Worm (Caenorhabditis elegans) whole organism, late embryonic: ENCODE data around the gene ilys-5.

Experiments used
- ceh-45 ChIP-seq: fragments of 200-800 bp; sonication (Bioruptor generic); IDR thresholded peaks from 2 replicates; pipeline ENCODE4 v1.3.6; 2022; ENCODE audit warnings: missing genetic modification reagents, missing genetic modification characterization, missing compliant biosample characterization
- ceh-48 ChIP-seq: sonication (generic microtip); optimal IDR thresholded peaks from 2 replicates; lab custom pipeline; 2016; ENCODE audit warnings: missing genetic modification characterization, inconsistent platforms, missing compliant biosample characterization
- hlh-15 ChIP-seq: sonication (generic microtip); optimal IDR thresholded peaks from 2 replicates; lab custom pipeline; 2016; ENCODE audit warnings: missing genetic modification characterization, missing compliant biosample characterization
- hlh-30 ChIP-seq: sonication (generic microtip); optimal IDR thresholded peaks from 2 replicates; lab custom pipeline; 2017; ENCODE audit warnings: antibody characterized with exemption, missing genetic modification characterization, missing compliant biosample characterization; ENCODE audit not compliant: insufficient read depth
- nhr-11 ChIP-seq: fragments of 150-350 bp; optimal IDR thresholded peaks from 2 replicates; lab custom pipeline; 2014; ENCODE audit warnings: missing biosample characterization, missing genetic modification characterization
- pha-4 ChIP-seq: fragments of 150-350 bp; optimal IDR thresholded peaks from 2 replicates; lab custom pipeline; 2018; ENCODE audit warnings: missing biosample characterization, missing genetic modification reagents, missing genetic modification characterization
- syd-9 ChIP-seq: sonication (generic microtip); optimal IDR thresholded peaks from 2 replicates; lab custom pipeline; 2016; ENCODE audit warnings: mild to moderate bottlenecking, missing genetic modification characterization, moderate library complexity, missing compliant biosample characterization

- no peak for TF ChIP-seq syd-9 (tag; lab: Kevin White, UChicago)
- no peak for TF ChIP-seq hlh-30 (tag; lab: Kevin White, UChicago)
- no peak for TF ChIP-seq hlh-15 (tag; lab: Kevin White, UChicago)
- TF ChIP-seq ceh-48 (tag; lab: Kevin White, UChicago) = no peak
- no peak for TF ChIP-seq ceh-45 (GFP tag; lab: Robert Waterston, UW)
- TF ChIP-seq pha-4 (tag; lab: Kevin White, UChicago) = no peak
- TF ChIP-seq nhr-11 (tag; lab: Kevin White, UChicago) = no peak
These were observed 15.0 kb upstream of the ilys-5 start for ce11 chrX:6551679-6552078.
